Fruit fly (Drosophila melanogaster): ENCODE results near the gene Sprn.

dm6 chr3L:11892766-11893165 lies 13.9 kb downstream of the Sprn start:
- no peak for TF ChIP-seq brk (GFP tag; optimal IDR thresholded peaks at IDR 0.05)
- no peak for TF ChIP-seq br (GFP tag; optimal IDR thresholded peaks at IDR 0.05)
- no peak for TF ChIP-seq Dfd (GFP tag; optimal IDR thresholded peaks at IDR 0.05)
- TF ChIP-seq Rel (GFP tag; optimal IDR thresholded peaks at IDR 0.05): no peak
- no peak for TF ChIP-seq Rel (tag; optimal IDR thresholded peaks at IDR 0.05)
- no peak for TF ChIP-seq dmrt93B (GFP tag; optimal IDR thresholded peaks at IDR 0.05)
- TF ChIP-seq fru (GFP tag; optimal IDR thresholded peaks at IDR 0.05): no peak
- TF ChIP-seq lola (GFP tag; optimal IDR thresholded peaks at IDR 0.05): no peak

Data from whole organism, wandering third instar larva.